Worm (Caenorhabditis elegans) whole organism, young adult: Measurements from ENCODE around the gene srg-58.

Experiments
- B0261.1 ChIP-seq: sonication (generic microtip); optimal IDR thresholded peaks from 2 replicates; lab custom pipeline; 2016; ENCODE audit warnings: mild to moderate bottlenecking, missing genetic modification characterization, moderate library complexity, missing compliant biosample characterization
- B0336.3 ChIP-seq: fragments of 200-800 bp; sonication (Bioruptor generic); IDR thresholded peaks from 2 replicates; pipeline ENCODE4 v1.3.6; 2022; ENCODE audit warnings: missing genetic modification characterization, missing compliant biosample characterization
- D2030.7 ChIP-seq: fragments of 200-800 bp; sonication (Bioruptor generic); IDR thresholded peaks from 2 replicates; pipeline ENCODE4 v1.3.6; 2022; ENCODE audit warnings: missing genetic modification reagents, missing genetic modification characterization, missing compliant biosample characterization
- F10E7.11 ChIP-seq: sonication (generic microtip); optimal IDR thresholded peaks from 2 replicates; lab custom pipeline; 2017; ENCODE audit warnings: mild to moderate bottlenecking, missing genetic modification characterization, moderate library complexity, missing compliant biosample characterization
- F39B2.1 ChIP-seq: fragments of 200-800 bp; sonication (Bioruptor generic); IDR thresholded peaks from 2 replicates; pipeline ENCODE4 v1.3.6; 2022; ENCODE audit warnings: missing genetic modification reagents, missing genetic modification characterization, missing compliant biosample characterization
- F52B5.7 ChIP-seq: sonication (generic microtip); optimal IDR thresholded peaks from 2 replicates; lab custom pipeline; 2016; ENCODE audit warnings: mild to moderate bottlenecking, missing genetic modification characterization, missing compliant biosample characterization
- F55B11.4 ChIP-seq: sonication (generic microtip); optimal IDR thresholded peaks from 2 replicates; lab custom pipeline; 2016; ENCODE audit warnings: missing compliant biosample characterization, missing genetic modification characterization, borderline replicate concordance; ENCODE audit not compliant: insufficient read depth
- F57A8.1 ChIP-seq: fragments of 200-800 bp; sonication (Bioruptor generic); optimal IDR thresholded peaks from 2 replicates; lab custom pipeline; 2018; ENCODE audit warnings: mild to moderate bottlenecking, missing genetic modification characterization, moderate library complexity, missing compliant biosample characterization
- F57C9.4 ChIP-seq: sonication (generic microtip); optimal IDR thresholded peaks from 2 replicates; lab custom pipeline; 2017; ENCODE audit warnings: mild to moderate bottlenecking, missing genetic modification characterization, missing compliant biosample characterization
- K11D2.4 ChIP-seq: fragments of 200-800 bp; sonication (Bioruptor generic); IDR thresholded peaks from 2 replicates; pipeline ENCODE4 v1.3.6; 2022; ENCODE audit warnings: missing genetic modification reagents, missing genetic modification characterization, missing compliant biosample characterization
- Y53G8AR.9 ChIP-seq: fragments of 200-800 bp; sonication (Bioruptor generic); conservative IDR thresholded peaks from 2 replicates; pipeline ENCODE4 v1.3.6; 2022; ENCODE audit warnings: missing genetic modification reagents, missing genetic modification characterization, missing compliant biosample characterization
- attf-3 ChIP-seq: fragments of 200-800 bp; sonication (Bioruptor generic); conservative IDR thresholded peaks from 2 replicates; pipeline ENCODE4 v1.3.6; 2022; ENCODE audit warnings: missing genetic modification reagents, missing genetic modification characterization, missing compliant biosample characterization
- attf-5 ChIP-seq: fragments of 200-800 bp; sonication (Bioruptor generic); optimal IDR thresholded peaks from 2 replicates; lab custom pipeline; 2018; ENCODE audit warnings: mild to moderate bottlenecking, missing genetic modification characterization, missing compliant biosample characterization
- attf-6 ChIP-seq: fragments of 200-800 bp; sonication (Bioruptor generic); IDR thresholded peaks from 2 replicates; pipeline ENCODE4 v1.3.6; 2022; ENCODE audit warnings: missing genetic modification reagents, missing genetic modification characterization, missing compliant biosample characterization
- bed-2 ChIP-seq: fragments of 200-800 bp; sonication (Bioruptor generic); IDR thresholded peaks from 2 replicates; pipeline ENCODE4 v1.3.6; 2022; ENCODE audit warnings: missing genetic modification reagents, missing genetic modification characterization, missing compliant biosample characterization
- ccch-3 ChIP-seq: fragments of 200-800 bp; sonication (Bioruptor generic); optimal IDR thresholded peaks from 2 replicates; lab custom pipeline; 2018; ENCODE audit warnings: mild to moderate bottlenecking, missing genetic modification characterization, missing compliant biosample characterization
- cebp-1 ChIP-seq, 2 experiments: fragments of 200-800 bp in 1 of 2; sonication (Bioruptor generic) in 1 of 2; sonication (generic microtip) in 1 of 2; IDR thresholded peaks in 1 of 2; optimal IDR thresholded peaks in 1 of 2; 2 replicates each; pipeline versions ENCODE4 v1.3.6 to Lab custom; 2017 to 2022; ENCODE audit warnings: missing compliant biosample characterization in 2 of 2, missing genetic modification characterization in 2 of 2, mild to moderate bottlenecking in 1 of 2, missing genetic modification reagents in 1 of 2, moderate library complexity in 1 of 2
- cebp-2 ChIP-seq: fragments of 200-800 bp; sonication (Bioruptor generic); IDR thresholded peaks from 2 replicates; pipeline ENCODE4 v1.3.6; 2022; ENCODE audit warnings: missing genetic modification characterization, missing compliant biosample characterization
- ceh-40 ChIP-seq: fragments of 200-800 bp; sonication (Bioruptor generic); IDR thresholded peaks from 2 replicates; pipeline ENCODE4 v1.3.6; 2022; ENCODE audit warnings: missing genetic modification characterization, missing compliant biosample characterization
- ceh-58 ChIP-seq: fragments of 200-800 bp; sonication (Bioruptor generic); IDR thresholded peaks from 2 replicates; pipeline ENCODE4 v1.3.6; 2022; ENCODE audit warnings: missing genetic modification characterization, missing compliant biosample characterization
- egl-44 ChIP-seq: fragments of 200-800 bp; sonication (Bioruptor generic); IDR thresholded peaks from 2 replicates; pipeline ENCODE4 v1.3.6; 2022; ENCODE audit warnings: missing genetic modification reagents, missing genetic modification characterization, missing compliant biosample characterization
- gei-17 ChIP-seq: fragments of 200-800 bp; sonication (Bioruptor generic); optimal IDR thresholded peaks from 2 replicates; lab custom pipeline; 2018; ENCODE audit warnings: mild to moderate bottlenecking, missing genetic modification characterization, missing compliant biosample characterization
- hlh-26 ChIP-seq: fragments of 200-800 bp; sonication (Bioruptor generic); conservative IDR thresholded peaks from 2 replicates; pipeline ENCODE4 v1.3.6; 2022; ENCODE audit warnings: missing genetic modification reagents, missing genetic modification characterization, missing compliant biosample characterization
- let-607 ChIP-seq, 2 experiments: fragments of 200-800 bp in 1 of 2; sonication (Bioruptor generic) in 1 of 2; sonication (generic microtip) in 1 of 2; optimal IDR thresholded peaks; 2 replicates each; lab custom pipeline; 2016 to 2018; ENCODE audit warnings: mild to moderate bottlenecking in 2 of 2, missing compliant biosample characterization in 2 of 2, missing genetic modification characterization in 2 of 2, moderate library complexity in 2 of 2, missing genotype in 1 of 2
- lin-54 ChIP-seq: fragments of 200-800 bp; sonication (Bioruptor generic); optimal IDR thresholded peaks from 2 replicates; lab custom pipeline; 2018; ENCODE audit warnings: mild to moderate bottlenecking, missing genetic modification characterization, missing compliant biosample characterization
- lsy-27 ChIP-seq: sonication (generic microtip); optimal IDR thresholded peaks from 2 replicates; lab custom pipeline; 2017; ENCODE audit warnings: missing genetic modification characterization, mild to moderate bottlenecking, missing compliant biosample characterization, antibody characterized with exemption, missing genotype, borderline replicate concordance; ENCODE audit not compliant: insufficient read depth
- mel-28 ChIP-seq: sonication (generic microtip); optimal IDR thresholded peaks from 2 replicates; lab custom pipeline; 2016; ENCODE audit warnings: borderline replicate concordance, mild to moderate bottlenecking, missing genetic modification characterization, missing compliant biosample characterization
- nfya-2 ChIP-seq: fragments of 200-800 bp; sonication (Bioruptor generic); IDR thresholded peaks from 2 replicates; pipeline ENCODE4 v1.3.6; 2022; ENCODE audit warnings: missing genetic modification reagents, missing genetic modification characterization, missing compliant biosample characterization
- nhr-120 ChIP-seq: fragments of 200-800 bp; sonication (Bioruptor generic); IDR thresholded peaks from 2 replicates; pipeline ENCODE4 v1.3.6; 2022; ENCODE audit warnings: missing genetic modification characterization, missing compliant biosample characterization
- nhr-27 ChIP-seq: fragments of 200-800 bp; sonication (Bioruptor generic); optimal IDR thresholded peaks from 2 replicates; lab custom pipeline; 2018; ENCODE audit warnings: mild to moderate bottlenecking, missing genetic modification characterization, moderate library complexity, missing compliant biosample characterization
- nhr-80 ChIP-seq: sonication (generic microtip); optimal IDR thresholded peaks from 2 replicates; lab custom pipeline; 2016; ENCODE audit warnings: missing genetic modification characterization, missing compliant biosample characterization
- pbrm-1 ChIP-seq: fragments of 200-800 bp; sonication (Bioruptor generic); IDR thresholded peaks from 2 replicates; pipeline ENCODE4 v1.3.6; 2022; ENCODE audit warnings: missing genetic modification reagents, missing genetic modification characterization, missing compliant biosample characterization
- unc-130 ChIP-seq: sonication (generic microtip); optimal IDR thresholded peaks from 2 replicates; lab custom pipeline; 2016; ENCODE audit warnings: missing genetic modification reagents, missing genetic modification characterization, missing compliant biosample characterization
- zim-3 ChIP-seq: sonication (generic microtip); optimal IDR thresholded peaks from 2 replicates; lab custom pipeline; 2017; ENCODE audit warnings: mild to moderate bottlenecking, missing genetic modification characterization, moderate library complexity, missing compliant biosample characterization
- ztf-22 ChIP-seq: fragments of 200-800 bp; sonication (Bioruptor generic); optimal IDR thresholded peaks from 2 replicates; lab custom pipeline; 2018; ENCODE audit warnings: mild to moderate bottlenecking, missing genetic modification characterization, moderate library complexity, missing compliant biosample characterization
- ztf-25 ChIP-seq: fragments of 200-800 bp; sonication (Bioruptor generic); IDR thresholded peaks from 2 replicates; pipeline ENCODE4 v1.3.6; 2022; ENCODE audit warnings: missing genetic modification reagents, missing genetic modification characterization, missing compliant biosample characterization

srg-58 gene

DNA sequence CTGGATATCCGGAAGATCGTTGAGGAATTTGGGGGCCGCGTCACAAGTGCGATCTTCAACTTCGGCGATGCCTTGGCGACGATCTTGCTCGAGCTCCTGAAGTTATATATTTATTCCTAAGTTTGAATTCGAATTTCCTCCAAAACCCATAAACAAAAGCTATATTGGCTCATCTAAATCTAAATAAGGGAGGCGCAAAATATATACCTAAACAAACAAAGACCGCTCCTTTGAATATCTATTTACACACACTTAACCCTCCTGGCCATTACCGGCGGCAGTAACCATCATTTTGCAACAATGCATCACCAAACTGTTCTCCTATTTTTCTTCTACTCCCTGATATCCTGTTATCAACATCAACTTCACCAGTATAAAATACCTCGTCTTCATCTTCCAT lies 36.6 kb upstream of the srg-58 start, which contains the start of gene F54E2.2:
Gene F54E2.2, plus strand, starts transcription at position 301 of the 400 bp plus-strand sequence.
- no peak for TF ChIP-seq pbrm-1
- no peak for TF ChIP-seq B0336.3 (GFP tag; lab: Robert Waterston, UW)

DNA sequence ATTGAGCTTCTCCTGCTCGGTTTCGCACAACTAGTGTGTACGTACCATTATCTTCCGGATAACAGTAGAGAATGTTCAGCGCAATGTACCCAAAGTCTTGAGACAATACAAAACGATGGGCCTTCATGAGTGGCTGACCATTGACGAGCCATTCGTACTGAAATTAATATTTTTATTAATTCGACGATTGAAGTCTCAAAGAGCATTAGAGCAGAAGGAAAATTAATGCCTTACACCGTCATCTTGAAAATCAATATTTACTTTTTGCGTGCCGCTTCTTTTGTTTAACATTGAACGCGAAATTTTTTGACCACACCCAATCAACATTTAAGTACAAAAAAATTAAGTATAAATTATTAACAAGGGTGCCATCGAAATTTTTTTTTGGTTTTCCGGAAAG lies 33.6 kb upstream of the srg-58 start:
- no peak for TF ChIP-seq nhr-80 (tag; lab: Kevin White, UChicago)
- no peak for TF ChIP-seq attf-3 (GFP tag; lab: Robert Waterston, UW)
- TF ChIP-seq mel-28 (tag; lab: Kevin White, UChicago), result no peak
- no peak for TF ChIP-seq F57C9.4 (tag; lab: Kevin White, UChicago)
- no peak for TF ChIP-seq B0261.1 (tag; lab: Kevin White, UChicago)
- no peak for TF ChIP-seq nhr-120 (GFP tag; lab: Robert Waterston, UW)
- no peak for TF ChIP-seq unc-130 (GFP tag; lab: Kevin White, UChicago)
- TF ChIP-seq cebp-2, result no peak
- no peak for TF ChIP-seq F52B5.7 (tag; lab: Kevin White, UChicago)
- TF ChIP-seq zim-3, result no peak
- TF ChIP-seq lin-54 (GFP tag; lab: Kevin White, UChicago), result no peak
- no peak for TF ChIP-seq nfya-2 (GFP tag; lab: Robert Waterston, UW)
- no peak for TF ChIP-seq gei-17 (GFP tag; lab: Kevin White, UChicago)
- no peak for TF ChIP-seq F57A8.1 (GFP tag; lab: Kevin White, UChicago)
- TF ChIP-seq attf-6 (GFP tag; lab: Robert Waterston, UW), result no peak
- TF ChIP-seq D2030.7, result no peak
- no peak for TF ChIP-seq lsy-27
- TF ChIP-seq F39B2.1 (GFP tag; lab: Robert Waterston, UW), result no peak
- TF ChIP-seq F55B11.4 (tag; lab: Kevin White, UChicago), result no peak
- no peak for TF ChIP-seq K11D2.4 (GFP tag; lab: Robert Waterston, UW)

DNA sequence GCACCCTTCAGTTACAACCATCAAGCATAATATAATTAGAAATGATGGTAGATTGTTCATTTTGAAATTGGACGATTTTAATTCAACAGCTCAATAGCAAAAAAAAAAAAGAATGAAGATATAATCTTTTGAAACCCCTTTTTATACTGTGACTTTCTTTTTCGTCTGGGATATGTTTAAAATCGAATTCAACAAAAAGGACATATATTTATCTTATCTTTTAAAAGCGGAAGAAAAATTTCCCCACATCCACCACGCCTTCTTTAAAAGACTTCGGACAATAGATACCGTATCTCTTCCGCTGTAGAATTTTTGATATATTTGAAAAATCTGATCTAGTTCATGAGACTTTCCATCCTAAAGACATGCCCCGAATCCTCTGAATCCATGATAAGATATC lies 21.4 kb upstream of the srg-58 start, which contains the start of gene R05D8.11:
Gene R05D8.11, minus strand, starts transcription at position 101 of the 400 bp plus-strand sequence.
- TF ChIP-seq Y53G8AR.9, result no peak
- TF ChIP-seq D2030.7, result no peak
- no peak for TF ChIP-seq cebp-2
- TF ChIP-seq B0336.3 (GFP tag; lab: Robert Waterston, UW), result no peak
- no peak for TF ChIP-seq F10E7.11 (tag; lab: Kevin White, UChicago)
- TF ChIP-seq nhr-27, result no peak
- TF ChIP-seq ccch-3 (GFP tag; lab: Kevin White, UChicago), result no peak
- no peak for TF ChIP-seq egl-44 (GFP tag; lab: Robert Waterston, UW)
- no peak for TF ChIP-seq bed-2 (GFP tag; lab: Robert Waterston, UW)
- no peak for TF ChIP-seq cebp-1 (GFP tag; IDR thresholded peaks at IDR 0.05; lab: Robert Waterston, UW)
- TF ChIP-seq cebp-1 (tag; optimal IDR thresholded peaks at IDR 0.05; lab: Kevin White, UChicago), result no peak
- no peak for TF ChIP-seq attf-5 (GFP tag; lab: Kevin White, UChicago)
- no peak for TF ChIP-seq ceh-40 (GFP tag; lab: Robert Waterston, UW)
- TF ChIP-seq hlh-26, result no peak
- TF ChIP-seq let-607 (tag; optimal IDR thresholded peaks at IDR 0.05; lab: Kevin White, UChicago), result no peak
- no peak for TF ChIP-seq ztf-25 (GFP tag; lab: Robert Waterston, UW)
- TF ChIP-seq ztf-22 (GFP tag; lab: Kevin White, UChicago), result no peak
- TF ChIP-seq ceh-58, result no peak
- no peak for TF ChIP-seq F57C9.4 (tag; lab: Kevin White, UChicago)
